Fruit fly (Drosophila melanogaster) whole organism, wandering third instar larva: Measurements from ENCODE around the gene Pss.

Experiments
- Abd-B ChIP-seq: fragments of >200 bp; optimal IDR thresholded peaks from 2 replicates; lab custom pipeline; 2017; ENCODE audit warnings: missing biosample characterization, missing genetic modification characterization
- CG32264 ChIP-seq: fragments of 200-800 bp; sonication (Bioruptor generic); optimal IDR thresholded peaks from 2 replicates; lab custom pipeline; 2016; ENCODE audit warnings: missing biosample characterization, missing genetic modification characterization
- CG9705 ChIP-seq: fragments of 200-800 bp; sonication (Bioruptor generic); optimal IDR thresholded peaks from 2 replicates; lab custom pipeline; 2018; ENCODE audit warnings: missing biosample characterization, mild to moderate bottlenecking, missing genetic modification characterization
- CrebA ChIP-seq: fragments of 200-800 bp; sonication (Bioruptor generic); optimal IDR thresholded peaks from 2 replicates; lab custom pipeline; 2016; ENCODE audit warnings: missing biosample characterization, mild to moderate bottlenecking, missing genetic modification characterization, borderline replicate concordance
- Dfd ChIP-seq: fragments of >200 bp; optimal IDR thresholded peaks from 2 replicates; lab custom pipeline; 2017; ENCODE audit warnings: missing biosample characterization, missing genetic modification characterization
- Dif ChIP-seq: fragments of 200-275, 200-300 bp; sonication (Bioruptor generic); optimal IDR thresholded peaks from 2 replicates; lab custom pipeline; 2018; ENCODE audit warnings: missing biosample characterization, missing genetic modification characterization; ENCODE audit not compliant: partially characterized antibody
- GATAd ChIP-seq: sonication (Bioruptor generic); optimal IDR thresholded peaks from 2 replicates; lab custom pipeline; 2016; ENCODE audit warnings: missing biosample characterization, missing genetic modification characterization
- HLH106 ChIP-seq: fragments of 200-800 bp; optimal IDR thresholded peaks from 3 replicates; lab custom pipeline; 2019; ENCODE audit warnings: missing biosample characterization, mild to moderate bottlenecking, missing genetic modification characterization, moderate library complexity
- Hnf4 ChIP-seq: fragments of 200-800 bp; sonication (Bioruptor generic); optimal IDR thresholded peaks from 2 replicates; lab custom pipeline; 2016; ENCODE audit warnings: missing biosample characterization, mild to moderate bottlenecking, missing genetic modification characterization
- Hr78 ChIP-seq: fragments of >200 bp; optimal IDR thresholded peaks from 2 replicates; lab custom pipeline; 2017; ENCODE audit warnings: missing biosample characterization, missing genetic modification characterization
- Hr83 ChIP-seq: fragments of 200-300 bp; sonication (Bioruptor generic); optimal IDR thresholded peaks from 2 replicates; lab custom pipeline; 2016; ENCODE audit warnings: missing biosample characterization, mild to moderate bottlenecking, missing genetic modification characterization, moderate library complexity; ENCODE audit not compliant: poor library complexity, severe bottlenecking
- Jra ChIP-seq: sonication (Bioruptor generic); optimal IDR thresholded peaks from 2 replicates; lab custom pipeline; 2016; ENCODE audit warnings: missing biosample characterization, missing genetic modification characterization
- Mio ChIP-seq: sonication (Bioruptor generic); optimal IDR thresholded peaks from 2 replicates; lab custom pipeline; 2016; ENCODE audit warnings: missing biosample characterization, missing genetic modification characterization
- Myc ChIP-seq: fragments of >200 bp; optimal IDR thresholded peaks from 2 replicates; lab custom pipeline; 2017
- N ChIP-seq: fragments of >200 bp; optimal IDR thresholded peaks from 2 replicates; lab custom pipeline; 2018; ENCODE audit warnings: missing biosample characterization, missing external identifiers, missing genetic modification characterization
- OdsH ChIP-seq: fragments of 200-800 bp; sonication (Bioruptor generic); optimal IDR thresholded peaks from 2 replicates; lab custom pipeline; 2016; ENCODE audit warnings: missing biosample characterization, mild to moderate bottlenecking, missing genetic modification characterization
- Rel ChIP-seq, 2 experiments: fragments of 200-800 bp; sonication (Bioruptor generic) in 1 of 2; optimal IDR thresholded peaks; 2 replicates in 1 of 2; 3 replicates in 1 of 2; lab custom pipeline; 2016 to 2019; ENCODE audit warnings: mild to moderate bottlenecking in 2 of 2, missing biosample characterization in 2 of 2, missing genetic modification characterization in 2 of 2, moderate library complexity in 1 of 2
- Sp1 ChIP-seq: fragments of 200-800 bp; sonication (Bioruptor generic); optimal IDR thresholded peaks from 3 replicates; lab custom pipeline; 2019; ENCODE audit warnings: missing biosample characterization, mild to moderate bottlenecking, missing genetic modification characterization, moderate library complexity
- Vsx2 ChIP-seq: fragments of 200-300, 225-300 bp; sonication (Bioruptor generic); optimal IDR thresholded peaks from 2 replicates; lab custom pipeline; 2018; ENCODE audit warnings: missing biosample characterization, missing genetic modification characterization; ENCODE audit not compliant: partially characterized antibody
- br ChIP-seq: fragments of 200-800 bp; sonication (Bioruptor generic); optimal IDR thresholded peaks from 2 replicates; lab custom pipeline; 2016; ENCODE audit warnings: missing biosample characterization, missing genetic modification characterization
- brk ChIP-seq: fragments of 200-800 bp; sonication (Bioruptor generic); optimal IDR thresholded peaks from 2 replicates; lab custom pipeline; 2016; ENCODE audit warnings: missing biosample characterization, mild to moderate bottlenecking, missing genetic modification characterization
- dl ChIP-seq, 2 experiments: fragments of 175-275, 200-275 bp in 1 of 2; fragments of 200-275 bp in 1 of 2; sonication (Bioruptor generic); optimal IDR thresholded peaks; lab custom pipeline; 2018; ENCODE audit warnings: mild to moderate bottlenecking in 2 of 2, missing biosample characterization in 2 of 2, missing genetic modification characterization in 2 of 2, moderate library complexity in 2 of 2; ENCODE audit not compliant: partially characterized antibody in 2 of 2, insufficient read depth in 1 of 2
- dmrt93B ChIP-seq: fragments of 200-800 bp; sonication (Bioruptor generic); optimal IDR thresholded peaks from 2 replicates; lab custom pipeline; 2018; ENCODE audit warnings: missing biosample characterization, mild to moderate bottlenecking, missing genetic modification characterization
- dsf ChIP-seq: sonication (Bioruptor generic); optimal IDR thresholded peaks from 2 replicates; lab custom pipeline; 2016; ENCODE audit warnings: missing biosample characterization, missing genetic modification characterization, borderline replicate concordance
- ey ChIP-seq: fragments of 200-800 bp; sonication (Bioruptor generic); optimal IDR thresholded peaks from 2 replicates; lab custom pipeline; 2016; ENCODE audit warnings: missing biosample characterization, missing genetic modification characterization
- foxo ChIP-seq, 2 experiments: fragments of 200-800 bp; sonication (Bioruptor generic); optimal IDR thresholded peaks; 2 replicates in 1 of 2; 3 replicates in 1 of 2; lab custom pipeline; 2016 to 2017; ENCODE audit warnings: missing biosample characterization in 2 of 2, missing genetic modification characterization in 2 of 2
- fru ChIP-seq: fragments of 200-800 bp; sonication (Bioruptor generic); optimal IDR thresholded peaks from 3 replicates; lab custom pipeline; 2016; ENCODE audit warnings: missing biosample characterization, mild to moderate bottlenecking, missing genetic modification characterization
- h ChIP-seq: fragments of 200-800 bp; sonication (Bioruptor generic); optimal IDR thresholded peaks from 3 replicates; lab custom pipeline; 2016; ENCODE audit warnings: missing biosample characterization, mild to moderate bottlenecking, missing genetic modification characterization
- jim ChIP-seq: fragments of 175-275, 200-325 bp; sonication (Bioruptor generic); optimal IDR thresholded peaks from 2 replicates; lab custom pipeline; 2016; ENCODE audit warnings: missing biosample characterization, mild to moderate bottlenecking, missing genetic modification characterization
- lola ChIP-seq: fragments of >200 bp; optimal IDR thresholded peaks from 2 replicates; lab custom pipeline; 2017; ENCODE audit warnings: missing biosample characterization, missing genetic modification characterization
- pan ChIP-seq: fragments of >200 bp; optimal IDR thresholded peaks from 2 replicates; lab custom pipeline; 2017
- psq ChIP-seq: fragments of 200-800 bp; sonication (Bioruptor generic); optimal IDR thresholded peaks from 3 replicates; lab custom pipeline; 2017; ENCODE audit warnings: missing biosample characterization, mild to moderate bottlenecking, missing genetic modification characterization, moderate library complexity
- rgr ChIP-seq: fragments of 200-800 bp; sonication (Bioruptor generic); optimal IDR thresholded peaks from 3 replicates; lab custom pipeline; 2016; ENCODE audit warnings: missing biosample characterization, mild to moderate bottlenecking, missing genetic modification characterization
- sage ChIP-seq: fragments of 200-800 bp; sonication (Bioruptor generic); optimal IDR thresholded peaks from 2 replicates; lab custom pipeline; 2016; ENCODE audit warnings: missing biosample characterization, mild to moderate bottlenecking, missing genetic modification characterization
- sv ChIP-seq: fragments of 200-800 bp; sonication (Bioruptor generic); optimal IDR thresholded peaks from 3 replicates; lab custom pipeline; 2016; ENCODE audit warnings: missing biosample characterization, missing genetic modification characterization
- tai ChIP-seq: sonication (Bioruptor generic); optimal IDR thresholded peaks from 2 replicates; lab custom pipeline; 2016; ENCODE audit warnings: missing biosample characterization, missing genetic modification characterization
- usp ChIP-seq: fragments of >200 bp; optimal IDR thresholded peaks from 2 replicates; lab custom pipeline; 2017; ENCODE audit warnings: missing biosample characterization, missing genetic modification characterization
- woc ChIP-seq: sonication (Bioruptor generic); optimal IDR thresholded peaks from 2 replicates; lab custom pipeline; 2016; ENCODE audit warnings: missing biosample characterization, mild to moderate bottlenecking, missing genetic modification characterization

The Pss gene

DNA sequence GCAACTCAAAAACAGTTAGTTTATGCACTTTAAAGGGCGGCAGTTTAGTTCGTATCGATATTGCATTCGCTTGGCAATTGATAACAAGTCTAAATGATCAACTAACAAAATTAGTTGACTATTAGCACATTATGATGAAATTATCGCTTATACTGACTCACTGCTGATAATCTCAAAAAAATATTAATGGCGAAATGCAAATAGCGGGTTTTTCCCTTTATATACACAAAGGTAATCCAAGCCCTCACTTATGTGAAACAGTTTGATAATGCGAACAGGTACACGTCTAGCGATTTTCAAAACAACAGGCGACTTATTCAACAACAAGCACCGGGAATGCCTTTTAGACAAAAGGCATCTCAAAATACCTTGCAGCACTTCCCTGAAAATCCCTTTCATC is 11.9 kb downstream of the Pss start:
- no peak for TF ChIP-seq Myc
- no peak for TF ChIP-seq brk (GFP tag; lab: Kevin White, UChicago)
- TF ChIP-seq Hnf4 (GFP tag; lab: Kevin White, UChicago), result no peak
- no peak for TF ChIP-seq Rel (GFP tag; optimal IDR thresholded peaks at IDR 0.05; lab: Kevin White, UChicago)
- TF ChIP-seq Rel (tag; optimal IDR thresholded peaks at IDR 0.05; lab: Kevin White, UChicago), result peak; percentile 97

- TF ChIP-seq Mio (GFP tag; lab: Kevin White, UChicago) (no peak), Jra (GFP tag; lab: Kevin White, UChicago) (no peak), sage (GFP tag; lab: Kevin White, UChicago) (no peak), Hr78 (GFP tag; lab: Kevin White, UChicago) (no peak), ey (GFP tag; lab: Kevin White, UChicago) (no peak), foxo (GFP tag; optimal IDR thresholded peaks at IDR 0.05; lab: Kevin White, UChicago) (no peak), fru (no peak), usp (GFP tag; lab: Kevin White, UChicago) (no peak), Dfd (GFP tag; lab: Kevin White, UChicago) (no peak), tai (no peak), dsf (no peak), h (GFP tag; lab: Kevin White, UChicago) (no peak), dmrt93B (GFP tag; lab: Kevin White, UChicago) (no peak), Hr83 (GFP tag; lab: Kevin White, UChicago) (no peak)
Observed at dm6 chr3L:20511499-20512108, 14.4 kb downstream of the Pss start.

- peak; percentile 89 for TF ChIP-seq psq (GFP tag; lab: Kevin White, UChicago)
- TF ChIP-seq Mio (GFP tag; lab: Kevin White, UChicago), result no peak
- TF ChIP-seq brk (GFP tag; lab: Kevin White, UChicago), result peak; percentile 23
- no peak for TF ChIP-seq Vsx2 (GFP tag; lab: Kevin White, UChicago)
- no peak for TF ChIP-seq Dfd (GFP tag; lab: Kevin White, UChicago)
- TF ChIP-seq CrebA (GFP tag; lab: Kevin White, UChicago), result no peak
- peak; percentile 51 for TF ChIP-seq Dif (GFP tag; lab: Kevin White, UChicago)
- TF ChIP-seq Hnf4 (GFP tag; lab: Kevin White, UChicago), result peak; percentile 60
- no peak for TF ChIP-seq Abd-B (GFP tag; lab: Kevin White, UChicago)
- peak; percentile 96 for TF ChIP-seq woc (GFP tag; lab: Kevin White, UChicago)
- peak; percentile 70 for TF ChIP-seq sv (GFP tag; lab: Kevin White, UChicago)
- peak; percentile 87 for TF ChIP-seq Sp1 (GFP tag; lab: Kevin White, UChicago)
- TF ChIP-seq tai, result peak; percentile 69
- peak; percentile 83 for TF ChIP-seq br
- peak; percentile 63 for TF ChIP-seq CG9705 (GFP tag; lab: Kevin White, UChicago)
- TF ChIP-seq Myc, result no peak
- no peak for TF ChIP-seq Hr78 (GFP tag; lab: Kevin White, UChicago)
- peak; percentile 61 for TF ChIP-seq dmrt93B (GFP tag; lab: Kevin White, UChicago)
- peak in 1 of 2 experiments; percentile 86 for TF ChIP-seq foxo (GFP tag; optimal IDR thresholded peaks at IDR 0.05; lab: Kevin White, UChicago)
- TF ChIP-seq GATAd, result no peak
- TF ChIP-seq Jra (GFP tag; lab: Kevin White, UChicago), result peak; percentile 67
- no peak for TF ChIP-seq dsf
- TF ChIP-seq ey (GFP tag; lab: Kevin White, UChicago), result peak; percentile 85
- peak; percentile 31 for TF ChIP-seq Rel (GFP tag; optimal IDR thresholded peaks at IDR 0.05; lab: Kevin White, UChicago)
- TF ChIP-seq Rel (tag; optimal IDR thresholded peaks at IDR 0.05; lab: Kevin White, UChicago), result peak; percentile 21
- peak in 1 of 2 experiments; percentile 60 for TF ChIP-seq dl (GFP tag; optimal IDR thresholded peaks at IDR 0.05; lab: Kevin White, UChicago; ENCODE audit: insufficient read depth in 1 of 2, partially characterized antibody in 2 of 2)
- TF ChIP-seq usp (GFP tag; lab: Kevin White, UChicago), result no peak
- TF ChIP-seq jim (GFP tag; lab: Kevin White, UChicago), result no peak
- peak; percentile 87 for TF ChIP-seq fru
- peak; percentile 18 for TF ChIP-seq sage (GFP tag; lab: Kevin White, UChicago)
- TF ChIP-seq lola (GFP tag; lab: Kevin White, UChicago), result no peak
- TF ChIP-seq pan, result no peak
- peak; percentile 81 for TF ChIP-seq OdsH (GFP tag; lab: Kevin White, UChicago)
- peak; percentile 83 for TF ChIP-seq h (GFP tag; lab: Kevin White, UChicago)
- TF ChIP-seq CG32264 (GFP tag; lab: Kevin White, UChicago), result peak; percentile 49
- no peak for TF ChIP-seq N (GFP tag; lab: Kevin White, UChicago)
- TF ChIP-seq rgr (GFP tag; lab: Kevin White, UChicago), result peak; percentile 75
- TF ChIP-seq Hr83 (GFP tag; lab: Kevin White, UChicago), result no peak
- TF ChIP-seq HLH106, result peak; percentile 77
Observed at dm6 chr3L:20509121-20509934, 16.6 kb downstream of the Pss start.
